Fruit fly (Drosophila melanogaster) whole organism, embryonic: ENCODE data around the gene CG9737.

Experiments
- Asciz ChIP-seq: fragments of 200-800 bp; sonication (Bioruptor generic); optimal IDR thresholded peaks from 2 replicates; lab custom pipeline; 2017; ENCODE audit warnings: missing biosample characterization, mild to moderate bottlenecking, missing genetic modification characterization, missing genetic modification reagents
- CG11093 ChIP-seq: fragments of 200-800 bp; sonication (Bioruptor generic); IDR thresholded peaks from 3 replicates; pipeline ENCODE4 v1.3.6; 2022; ENCODE audit warnings: missing biosample characterization, missing genetic modification characterization
- CG12155 ChIP-seq: fragments of 200-800 bp; sonication (Bioruptor generic); optimal IDR thresholded peaks from 3 replicates; lab custom pipeline; 2016; ENCODE audit warnings: missing biosample characterization, missing genetic modification characterization
- CG13296 ChIP-seq: fragments of 200-800 bp; sonication (Bioruptor generic); optimal IDR thresholded peaks from 3 replicates; lab custom pipeline; 2018; ENCODE audit warnings: missing biosample characterization, mild to moderate bottlenecking, missing genetic modification characterization
- CG16815 ChIP-seq: fragments of 200-800 bp; sonication (Bioruptor generic); optimal IDR thresholded peaks from 3 replicates; lab custom pipeline; 2017; ENCODE audit warnings: missing biosample characterization, mild to moderate bottlenecking, missing genetic modification characterization
- CG2202 ChIP-seq: fragments of 200-800 bp; sonication (Bioruptor generic); optimal IDR thresholded peaks from 2 replicates; lab custom pipeline; 2018; ENCODE audit warnings: missing biosample characterization, mild to moderate bottlenecking, missing genetic modification characterization
- CG2889 ChIP-seq: fragments of 200-800 bp; sonication (Bioruptor generic); IDR thresholded peaks from 3 replicates; pipeline ENCODE4 v1.3.6; 2022; ENCODE audit warnings: missing biosample characterization, missing genetic modification characterization
- CG31365 ChIP-seq: fragments of 200-800 bp; sonication (Bioruptor generic); optimal IDR thresholded peaks from 2 replicates; lab custom pipeline; 2018; ENCODE audit warnings: missing biosample characterization, mild to moderate bottlenecking, missing genetic modification characterization
- CG3163 ChIP-seq: fragments of 200-800 bp; sonication (Bioruptor generic); optimal IDR thresholded peaks from 3 replicates; lab custom pipeline; 2016; ENCODE audit warnings: missing biosample characterization, missing genetic modification characterization
- CG32772 ChIP-seq: fragments of 200-800 bp; sonication (Bioruptor generic); IDR thresholded peaks from 2 replicates; pipeline ENCODE4 v1.3.6; 2022; ENCODE audit warnings: missing biosample characterization, missing genetic modification characterization
- CG34224 ChIP-seq: fragments of 200-800 bp; sonication (Bioruptor generic); IDR thresholded peaks from 3 replicates; pipeline ENCODE4 v1.3.6; 2022; ENCODE audit warnings: missing biosample characterization, missing genetic modification characterization; ENCODE audit not compliant: partially characterized antibody
- CG3726 ChIP-seq: fragments of 200-800 bp; sonication (Bioruptor generic); IDR thresholded peaks from 3 replicates; pipeline ENCODE4, ENCODE4 v1.3.6; 2022; ENCODE audit warnings: missing biosample characterization, missing genetic modification characterization
- CG3847 ChIP-seq: fragments of 200-800 bp; sonication (Bioruptor generic); IDR thresholded peaks from 2 replicates; pipeline ENCODE4 v1.3.6; 2022; ENCODE audit warnings: missing biosample characterization, missing genetic modification characterization
- CG5180 ChIP-seq: fragments of 200-800 bp; sonication (Bioruptor generic); optimal IDR thresholded peaks from 3 replicates; lab custom pipeline; 2017; ENCODE audit warnings: missing biosample characterization, missing genetic modification characterization, mild to moderate bottlenecking, moderate library complexity, missing genetic modification reagents
- CG8765 ChIP-seq: fragments of 200-800 bp; sonication (Bioruptor generic); IDR thresholded peaks from 2 replicates; pipeline ENCODE4 v1.3.6; 2022; ENCODE audit warnings: missing biosample characterization, missing genetic modification characterization
- CG9215 ChIP-seq: fragments of 200-800 bp; sonication (Bioruptor generic); IDR thresholded peaks from 2 replicates; pipeline ENCODE4 v1.3.6; 2022; ENCODE audit warnings: missing biosample characterization, missing genetic modification characterization
- CHES-1-like ChIP-seq: fragments of 200-800 bp; sonication (Bioruptor generic); optimal IDR thresholded peaks from 2 replicates; lab custom pipeline; 2016; ENCODE audit warnings: missing biosample characterization, missing genetic modification characterization
- CkIIα-i1 ChIP-seq: fragments of 200-800 bp; sonication (Bioruptor generic); IDR thresholded peaks from 2 replicates; pipeline ENCODE4 v1.3.6; 2022; ENCODE audit warnings: missing biosample characterization, missing genetic modification characterization
- CrebB ChIP-seq: fragments of 200-800 bp; sonication (Bioruptor generic); optimal IDR thresholded peaks from 3 replicates; lab custom pipeline; 2018; ENCODE audit warnings: missing biosample characterization, mild to moderate bottlenecking, missing genetic modification characterization
- Dbx ChIP-seq: fragments of 200-800 bp; sonication (Bioruptor generic); IDR thresholded peaks from 3 replicates; pipeline ENCODE4 v1.3.6; 2022; ENCODE audit warnings: missing biosample characterization, missing genetic modification characterization
- Drgx ChIP-seq: fragments of 200-800 bp; sonication (Bioruptor generic); IDR thresholded peaks from 2 replicates; pipeline ENCODE4 v1.3.6; 2022; ENCODE audit warnings: missing biosample characterization, missing genetic modification characterization
- E2f2 ChIP-seq: fragments of 200-800 bp; sonication (Bioruptor generic); IDR thresholded peaks from 2 replicates; pipeline ENCODE4 v1.3.6; 2022; ENCODE audit warnings: missing biosample characterization, missing genetic modification characterization
- Ets65A ChIP-seq: fragments of 200-800 bp; sonication (Bioruptor generic); peaks from one replicate; lab custom pipeline; 2016; ENCODE audit warnings: missing biosample characterization, missing genetic modification characterization
- GATAe ChIP-seq: fragments of 200-800 bp; sonication (Bioruptor generic); conservative IDR thresholded peaks from 2 replicates; pipeline ENCODE4 v1.3.6; 2022; ENCODE audit warnings: missing biosample characterization, missing genetic modification characterization
- H15 ChIP-seq: fragments of 200-800 bp; sonication (Bioruptor generic); IDR thresholded peaks from 3 replicates; pipeline ENCODE4 v1.3.6; 2022; ENCODE audit warnings: missing biosample characterization, missing genetic modification characterization
- Hmr ChIP-seq: fragments of 200-800 bp; sonication (Bioruptor generic); optimal IDR thresholded peaks from 3 replicates; lab custom pipeline; 2017; ENCODE audit warnings: mild to moderate bottlenecking, missing biosample characterization, missing genetic modification reagents, missing genetic modification characterization
- MESR4 ChIP-seq: fragments of 200-800 bp; sonication (Bioruptor generic); optimal IDR thresholded peaks from 2 replicates; lab custom pipeline; 2018; ENCODE audit warnings: missing biosample characterization, mild to moderate bottlenecking, missing genetic modification characterization, moderate library complexity
- MTF-1 ChIP-seq: fragments of 200-800 bp; sonication (Bioruptor generic); optimal IDR thresholded peaks from 2 replicates; lab custom pipeline; 2018; ENCODE audit warnings: missing biosample characterization, mild to moderate bottlenecking, missing genetic modification characterization, borderline replicate concordance
- NC2α ChIP-seq: fragments of 200-800 bp; sonication (Bioruptor generic); optimal IDR thresholded peaks from 2 replicates; lab custom pipeline; 2016; ENCODE audit warnings: missing biosample characterization, missing genetic modification characterization
- Nf-YB ChIP-seq: fragments of 200-800 bp; sonication (Bioruptor generic); optimal IDR thresholded peaks from 3 replicates; lab custom pipeline; 2019; ENCODE audit warnings: missing biosample characterization, mild to moderate bottlenecking, missing genetic modification characterization, moderate library complexity
- NfI ChIP-seq: fragments of 200-800 bp; sonication (Bioruptor generic); optimal IDR thresholded peaks from 3 replicates; lab custom pipeline; 2018; ENCODE audit warnings: missing biosample characterization, mild to moderate bottlenecking, missing genetic modification characterization, moderate library complexity
- Side ChIP-seq: fragments of 200-800 bp; sonication (Bioruptor generic); optimal IDR thresholded peaks from 2 replicates; lab custom pipeline; 2016; ENCODE audit warnings: missing biosample characterization, missing genetic modification characterization
- Six4 ChIP-seq: fragments of 200-800 bp; sonication (Bioruptor generic); optimal IDR thresholded peaks from 2 replicates; lab custom pipeline; 2016; ENCODE audit warnings: missing biosample characterization, missing genetic modification characterization
- amos ChIP-seq: fragments of 200-800 bp; sonication (Bioruptor generic); IDR thresholded peaks from 2 replicates; pipeline ENCODE4 v1.3.6; 2022; ENCODE audit warnings: missing biosample characterization, missing genetic modification characterization; ENCODE audit not compliant: partially characterized antibody
- aop ChIP-seq: fragments of 200-800 bp; sonication (Bioruptor generic); IDR thresholded peaks from 2 replicates; pipeline ENCODE4 v1.3.6; 2022; ENCODE audit warnings: missing biosample characterization, missing genetic modification characterization
- ash1 ChIP-seq: fragments of 200-800 bp; sonication (Bioruptor generic); optimal IDR thresholded peaks from 2 replicates; lab custom pipeline; 2018; ENCODE audit warnings: missing biosample characterization, mild to moderate bottlenecking, missing genetic modification characterization
- bsh ChIP-seq, 2 experiments: fragments of 200-800 bp; sonication (Bioruptor generic); optimal IDR thresholded peaks; 2 replicates each; lab custom pipeline; 2017 to 2018; ENCODE audit warnings: mild to moderate bottlenecking in 2 of 2, missing biosample characterization in 2 of 2, missing genetic modification characterization in 2 of 2, moderate library complexity in 1 of 2
- eve ChIP-seq, 2 experiments: fragments of >200 bp; optimal IDR thresholded peaks; 2 replicates each; lab custom pipeline; 2017; ENCODE audit warnings: missing biosample characterization in 2 of 2, missing genetic modification characterization in 2 of 2
- fd3F ChIP-seq: fragments of 200-800 bp; sonication (Bioruptor generic); optimal IDR thresholded peaks from 2 replicates; lab custom pipeline; 2018; ENCODE audit warnings: missing biosample characterization, mild to moderate bottlenecking, missing genetic modification characterization, moderate library complexity
- kah ChIP-seq: fragments of 200-800 bp; sonication (Bioruptor generic); optimal IDR thresholded peaks from 2 replicates; lab custom pipeline; 2018; ENCODE audit warnings: missing biosample characterization, mild to moderate bottlenecking, missing genetic modification characterization
- nau ChIP-seq: fragments of 200-800 bp; sonication (Bioruptor generic); optimal IDR thresholded peaks from 3 replicates; lab custom pipeline; 2017; ENCODE audit warnings: missing biosample characterization, mild to moderate bottlenecking, missing genetic modification characterization, missing genetic modification reagents
- p53 ChIP-seq: fragments of 200-800 bp; sonication (Bioruptor generic); optimal IDR thresholded peaks from 2 replicates; lab custom pipeline; 2016; ENCODE audit warnings: missing biosample characterization, missing genetic modification characterization
- pb ChIP-seq: fragments of 200-800 bp; sonication (Bioruptor generic); optimal IDR thresholded peaks from 3 replicates; lab custom pipeline; 2016; ENCODE audit warnings: missing biosample characterization, missing genetic modification characterization
- phol ChIP-seq: fragments of 200-800 bp; sonication (Bioruptor generic); optimal IDR thresholded peaks from 3 replicates; lab custom pipeline; 2018; ENCODE audit warnings: missing biosample characterization, mild to moderate bottlenecking, missing genetic modification characterization, moderate library complexity
- pita ChIP-seq: fragments of 200-800 bp; sonication (Bioruptor generic); optimal IDR thresholded peaks from 2 replicates; lab custom pipeline; 2017; ENCODE audit warnings: missing biosample characterization, mild to moderate bottlenecking, missing genetic modification characterization
- psq ChIP-seq: fragments of 200-800 bp; sonication (Bioruptor generic); optimal IDR thresholded peaks from 2 replicates; lab custom pipeline; 2017; ENCODE audit warnings: missing biosample characterization, missing genetic modification characterization
- sd ChIP-seq: fragments of 200-800 bp; sonication (Bioruptor generic); optimal IDR thresholded peaks from 3 replicates; lab custom pipeline; 2018; ENCODE audit warnings: missing biosample characterization, mild to moderate bottlenecking, missing genetic modification characterization, moderate library complexity
- sug ChIP-seq: fragments of 200-800 bp; optimal IDR thresholded peaks from 2 replicates; lab custom pipeline; 2019; ENCODE audit warnings: missing biosample characterization, mild to moderate bottlenecking, missing genetic modification characterization, moderate library complexity
- tx ChIP-seq: fragments of 200-800 bp; sonication (Bioruptor generic); optimal IDR thresholded peaks from 2 replicates; lab custom pipeline; 2016; ENCODE audit warnings: missing biosample characterization, missing genetic modification characterization
- vvl ChIP-seq: fragments of 200-800 bp; sonication (Bioruptor generic); IDR thresholded peaks from 2 replicates; pipeline ENCODE4 v1.3.6; 2022; ENCODE audit warnings: missing biosample characterization, missing genetic modification characterization

Gene CG9737

dm6 chr3R:30205946-30206345 lies 37.2 kb downstream of the CG9737 start (continued):
- TF ChIP-seq NfI (GFP tag; lab: Kevin White, UChicago) (no peak), CG2202 (tag; lab: Kevin White, UChicago) (no peak), vvl (GFP tag; lab: Robert Waterston, UW) (peak; percentile 35; the same call in 1 of the 2 replicates), nau (GFP tag; lab: Kevin White, UChicago) (peak; percentile 2), eve (GFP tag; optimal IDR thresholded peaks at IDR 0.05; lab: Kevin White, UChicago) (peak in 1 of 2 experiments; percentile 61), CG11093 (no peak), CG9215 (GFP tag; lab: Robert Waterston, UW) (no peak), MTF-1 (no peak), CkIIα-i1 (GFP tag; lab: Robert Waterston, UW) (no peak), E2f2 (GFP tag; lab: Robert Waterston, UW) (peak; percentile 90), Dbx (GFP tag; lab: Robert Waterston, UW) (peak; percentile 44; the same call in 1 of the 3 replicates)
- TF ChIP-seq, all 482 proteins: peak for 24

- TF ChIP-seq tx (GFP tag; lab: Kevin White, UChicago) (no peak), aop (GFP tag; lab: Robert Waterston, UW) (no peak), fd3F (GFP tag; lab: Kevin White, UChicago) (no peak), CG3163 (GFP tag; lab: Kevin White, UChicago) (no peak), phol (tag; lab: Kevin White, UChicago) (no peak), CG2889 (no peak), CG31365 (tag; lab: Kevin White, UChicago) (no peak), CrebB (tag; lab: Kevin White, UChicago) (no peak), amos (GFP tag; lab: Robert Waterston, UW) (no peak), CG12155 (no peak), MESR4 (GFP tag; lab: Kevin White, UChicago) (no peak), CG34224 (GFP tag; lab: Robert Waterston, UW) (no peak), H15 (GFP tag; lab: Robert Waterston, UW) (no peak), CG8765 (GFP tag; lab: Robert Waterston, UW) (no peak), Asciz (GFP tag; lab: Kevin White, UChicago) (no peak), CG3847 (GFP tag; lab: Robert Waterston, UW) (no peak), GATAe (GFP tag; lab: Robert Waterston, UW) (peak; percentile 79), CG3726 (GFP tag; lab: Robert Waterston, UW) (no peak), Hmr (GFP tag; lab: Kevin White, UChicago) (no peak), sd (peak; percentile 70), CG16815 (GFP tag; lab: Kevin White, UChicago) (no peak), Drgx (GFP tag; lab: Robert Waterston, UW) (no peak), pb (no peak), CG32772 (GFP tag; lab: Robert Waterston, UW) (no peak), CHES-1-like (GFP tag; lab: Kevin White, UChicago) (no peak), pita (GFP tag; lab: Kevin White, UChicago) (no peak), Ets65A (GFP tag; lab: Kevin White, UChicago) (no peak), sug (peak; percentile 65), Side (GFP tag; lab: Kevin White, UChicago) (no peak), Nf-YB (GFP tag; lab: Kevin White, UChicago) (no peak), psq (GFP tag; lab: Kevin White, UChicago) (no peak), CG13296 (GFP tag; lab: Kevin White, UChicago) (no peak), CG5180 (peak; percentile 33), ash1 (GFP tag; lab: Kevin White, UChicago) (no peak), p53 (no peak), kah (GFP tag; lab: Kevin White, UChicago) (no peak), bsh (GFP tag; optimal IDR thresholded peaks at IDR 0.05; lab: Kevin White, UChicago) (no peak), NC2α (no peak), Six4 (GFP tag; lab: Kevin White, UChicago) (no peak)
Observed at dm6 chr3R:30204004-30204603, 39.0 kb downstream of the CG9737 start.
